Fruit fly (Drosophila melanogaster): ENCODE measurements around the gene CG12702.

- TF ChIP-seq bab1 (GFP tag; optimal IDR thresholded peaks at IDR 0.05): no peak
- TF ChIP-seq tj (GFP tag; optimal IDR thresholded peaks at IDR 0.05): no peak
- no peak for TF ChIP-seq CG11617 (GFP tag; optimal IDR thresholded peaks at IDR 0.05)
- TF ChIP-seq kay (GFP tag; ENCODE audit: borderline replicate concordance): no peak
- no peak for TF ChIP-seq Mnt (GFP tag; optimal IDR thresholded peaks at IDR 0.05)
- TF ChIP-seq CG1620 (GFP tag; optimal IDR thresholded peaks at IDR 0.05): no peak
- TF ChIP-seq CG14711 (tag; optimal IDR thresholded peaks at IDR 0.05): no peak
- TF ChIP-seq pad (GFP tag; optimal IDR thresholded peaks at IDR 0.05): no peak
- no peak for TF ChIP-seq Crg-1 (GFP tag; optimal IDR thresholded peaks at IDR 0.05)
- TF ChIP-seq toe (GFP tag; optimal IDR thresholded peaks at IDR 0.05): no peak
- TF ChIP-seq CG7045 (GFP tag; optimal IDR thresholded peaks at IDR 0.05): no peak
- TF ChIP-seq cic (GFP tag; optimal IDR thresholded peaks at IDR 0.05): no peak
- no peak for TF ChIP-seq CG33017 (tag; optimal IDR thresholded peaks at IDR 0.05)
- TF ChIP-seq ovo (GFP tag; optimal IDR thresholded peaks at IDR 0.05): no peak
These were observed at the start of gene CG12702 for dm6 chrX:19764824-19765489.
